Worm (Caenorhabditis elegans) whole organism, L2 larva: ENCODE measurements around the gene T04C9.3.

Experiments used
- F13H6.1 ChIP-seq: sonication (generic microtip); optimal IDR thresholded peaks from 2 replicates; lab custom pipeline; 2016; ENCODE audit warnings: missing genetic modification characterization, missing compliant biosample characterization
- Y55F3AM.14 ChIP-seq: fragments of 200-800 bp; sonication (Bioruptor generic); optimal IDR thresholded peaks from 2 replicates; lab custom pipeline; 2018; ENCODE audit warnings: mild to moderate bottlenecking, missing genetic modification characterization, missing compliant biosample characterization
- ZK546.5 ChIP-seq: sonication (generic microtip); optimal IDR thresholded peaks from 2 replicates; lab custom pipeline; 2017; ENCODE audit warnings: missing biosample characterization, missing genetic modification characterization
- alr-1 ChIP-seq: fragments of 150-350 bp; optimal IDR thresholded peaks from 2 replicates; lab custom pipeline; 2014; ENCODE audit warnings: missing biosample characterization, missing genetic modification characterization
- ama-1 ChIP-seq: fragments of 150-350 bp; optimal IDR thresholded peaks from 2 replicates; lab custom pipeline; 2018; ENCODE audit warnings: inconsistent platforms
- ceh-16 ChIP-seq: fragments of 150-350 bp; optimal IDR thresholded peaks from 2 replicates; lab custom pipeline; 2014; ENCODE audit warnings: missing biosample characterization, missing genetic modification characterization
- ceh-82 ChIP-seq: fragments of 150-350 bp; optimal IDR thresholded peaks from 2 replicates; lab custom pipeline; 2014; ENCODE audit warnings: missing biosample characterization, missing genetic modification characterization
- crh-2 ChIP-seq: sonication (generic microtip); optimal IDR thresholded peaks from 2 replicates; lab custom pipeline; 2017; ENCODE audit warnings: missing biosample characterization, missing genetic modification characterization
- dmd-4 ChIP-seq: sonication (generic microtip); optimal IDR thresholded peaks from 2 replicates; lab custom pipeline; 2017; ENCODE audit warnings: missing biosample characterization, missing genetic modification characterization
- egl-27 ChIP-seq: sonication (generic microtip); optimal IDR thresholded peaks from 3 replicates; lab custom pipeline; 2017; ENCODE audit warnings: missing biosample characterization, missing genetic modification reagents, missing genetic modification characterization
- elt-1 ChIP-seq: fragments of 150-350 bp; optimal IDR thresholded peaks from 2 replicates; lab custom pipeline; 2014; ENCODE audit warnings: missing biosample characterization, missing genetic modification characterization
- elt-3 ChIP-seq: sonication (generic microtip); optimal IDR thresholded peaks from 2 replicates; lab custom pipeline; 2017; ENCODE audit warnings: missing biosample characterization, missing genetic modification characterization
- fos-1 ChIP-seq: fragments of 150-350 bp; optimal IDR thresholded peaks from 2 replicates; lab custom pipeline; 2014; ENCODE audit warnings: missing biosample characterization, missing genetic modification characterization
- lin-11 ChIP-seq: fragments of 150-350 bp; sonication (generic microtip); optimal IDR thresholded peaks from 2 replicates; lab custom pipeline; 2014; ENCODE audit warnings: missing biosample characterization, missing genetic modification characterization, inconsistent platforms, mixed read lengths
- lin-39 ChIP-seq: fragments of 150-350 bp; optimal IDR thresholded peaks from 2 replicates; lab custom pipeline; 2014; ENCODE audit warnings: missing biosample characterization, missing genetic modification reagents, missing genetic modification characterization
- lsy-2 ChIP-seq, 2 experiments: fragments of 150-350 bp in 1 of 2; sonication (generic microtip) in 1 of 2; optimal IDR thresholded peaks; 2 replicates each; lab custom pipeline; 2014 to 2017; ENCODE audit warnings: missing biosample characterization in 2 of 2, missing genetic modification characterization in 2 of 2
- mab-5 ChIP-seq: fragments of 150-350 bp; optimal IDR thresholded peaks from 2 replicates; lab custom pipeline; 2014; ENCODE audit warnings: missing biosample characterization, missing genetic modification characterization
- mbf-1 ChIP-seq: sonication (generic microtip); optimal IDR thresholded peaks from 2 replicates; lab custom pipeline; 2017; ENCODE audit warnings: missing biosample characterization, missing genetic modification characterization
- nhr-10 ChIP-seq: sonication (generic microtip); optimal IDR thresholded peaks from 2 replicates; lab custom pipeline; 2017; ENCODE audit warnings: missing biosample characterization, missing genetic modification characterization
- nhr-11 ChIP-seq: fragments of 150-350 bp; optimal IDR thresholded peaks from 2 replicates; lab custom pipeline; 2014; ENCODE audit warnings: missing biosample characterization, missing genetic modification characterization
- nhr-12 ChIP-seq: fragments of 150-350 bp; optimal IDR thresholded peaks from 2 replicates; lab custom pipeline; 2014; ENCODE audit warnings: missing biosample characterization, missing genetic modification characterization
- nhr-129 ChIP-seq: fragments of 150-350 bp; optimal IDR thresholded peaks from 2 replicates; lab custom pipeline; 2014; ENCODE audit warnings: missing biosample characterization, missing genetic modification characterization
- nhr-21 ChIP-seq: fragments of 150-350 bp; optimal IDR thresholded peaks from 2 replicates; lab custom pipeline; 2014; ENCODE audit warnings: missing biosample characterization, missing genetic modification characterization
- nhr-237 ChIP-seq: fragments of 150-350 bp; optimal IDR thresholded peaks from 2 replicates; lab custom pipeline; 2014; ENCODE audit warnings: missing biosample characterization, missing genetic modification characterization
- nhr-25 ChIP-seq: fragments of 150-350 bp; sonication (generic microtip); optimal IDR thresholded peaks from 3 replicates; lab custom pipeline; 2014; ENCODE audit warnings: missing biosample characterization, missing genetic modification characterization
- nhr-6 ChIP-seq: fragments of 150-350 bp; optimal IDR thresholded peaks from 2 replicates; lab custom pipeline; 2014; ENCODE audit warnings: missing biosample characterization, missing genetic modification characterization
- nhr-77 ChIP-seq: fragments of 150-350 bp; optimal IDR thresholded peaks from 2 replicates; lab custom pipeline; 2014; ENCODE audit warnings: missing biosample characterization, missing genetic modification characterization
- peb-1 ChIP-seq: fragments of 150-350 bp; optimal IDR thresholded peaks from 2 replicates; lab custom pipeline; 2014; ENCODE audit warnings: missing biosample characterization, missing genetic modification characterization
- sem-4 ChIP-seq: fragments of 150-350 bp; optimal IDR thresholded peaks from 2 replicates; lab custom pipeline; 2014; ENCODE audit warnings: missing biosample characterization, missing genetic modification reagents, missing genetic modification characterization
- skn-1 ChIP-seq: sonication (generic microtip); optimal IDR thresholded peaks from 2 replicates; lab custom pipeline; 2017; ENCODE audit warnings: missing biosample characterization, missing genetic modification characterization
- sma-3 ChIP-seq: sonication (generic microtip); optimal IDR thresholded peaks from 2 replicates; lab custom pipeline; 2016; ENCODE audit warnings: missing genetic modification reagents, missing genetic modification characterization, missing compliant biosample characterization
- sma-9 ChIP-seq, 2 experiments: fragments of 150-350 bp in 1 of 2; sonication (generic microtip) in 1 of 2; optimal IDR thresholded peaks; 2 replicates each; lab custom pipeline; 2014 to 2016; ENCODE audit warnings: missing genetic modification characterization in 2 of 2, mild to moderate bottlenecking in 1 of 2, missing biosample characterization in 1 of 2, missing compliant biosample characterization in 1 of 2, missing genetic modification reagents in 1 of 2, moderate library complexity in 1 of 2
- unc-39 ChIP-seq: fragments of 150-350 bp; optimal IDR thresholded peaks from 2 replicates; lab custom pipeline; 2014; ENCODE audit warnings: missing biosample characterization, missing genetic modification characterization
- unc-55 ChIP-seq: fragments of 150-350 bp; sonication (generic microtip); optimal IDR thresholded peaks from 3 replicates; lab custom pipeline; 2014; ENCODE audit warnings: missing biosample characterization, missing genetic modification reagents, missing genetic modification characterization
- unc-62 ChIP-seq: fragments of 150-350 bp; optimal IDR thresholded peaks from 2 replicates; lab custom pipeline; 2014; ENCODE audit warnings: missing biosample characterization, missing genetic modification reagents, missing genetic modification characterization
- zag-1 ChIP-seq: fragments of 150-350 bp; optimal IDR thresholded peaks from 2 replicates; lab custom pipeline; 2014; ENCODE audit warnings: missing biosample characterization, missing genetic modification characterization
- ztf-1 ChIP-seq: fragments of 200-800 bp; sonication (Bioruptor generic); conservative IDR thresholded peaks from 2 replicates; pipeline ENCODE4 v1.3.6; 2022; ENCODE audit warnings: missing genetic modification characterization, missing compliant biosample characterization
- ztf-11 ChIP-seq: sonication (generic microtip); optimal IDR thresholded peaks from 2 replicates; lab custom pipeline; 2017; ENCODE audit warnings: missing biosample characterization, missing genetic modification characterization
- ztf-4 ChIP-seq: fragments of 150-350 bp; optimal IDR thresholded peaks from 2 replicates; lab custom pipeline; 2014; ENCODE audit warnings: missing biosample characterization, missing genetic modification characterization

Gene T04C9.3

DNA sequence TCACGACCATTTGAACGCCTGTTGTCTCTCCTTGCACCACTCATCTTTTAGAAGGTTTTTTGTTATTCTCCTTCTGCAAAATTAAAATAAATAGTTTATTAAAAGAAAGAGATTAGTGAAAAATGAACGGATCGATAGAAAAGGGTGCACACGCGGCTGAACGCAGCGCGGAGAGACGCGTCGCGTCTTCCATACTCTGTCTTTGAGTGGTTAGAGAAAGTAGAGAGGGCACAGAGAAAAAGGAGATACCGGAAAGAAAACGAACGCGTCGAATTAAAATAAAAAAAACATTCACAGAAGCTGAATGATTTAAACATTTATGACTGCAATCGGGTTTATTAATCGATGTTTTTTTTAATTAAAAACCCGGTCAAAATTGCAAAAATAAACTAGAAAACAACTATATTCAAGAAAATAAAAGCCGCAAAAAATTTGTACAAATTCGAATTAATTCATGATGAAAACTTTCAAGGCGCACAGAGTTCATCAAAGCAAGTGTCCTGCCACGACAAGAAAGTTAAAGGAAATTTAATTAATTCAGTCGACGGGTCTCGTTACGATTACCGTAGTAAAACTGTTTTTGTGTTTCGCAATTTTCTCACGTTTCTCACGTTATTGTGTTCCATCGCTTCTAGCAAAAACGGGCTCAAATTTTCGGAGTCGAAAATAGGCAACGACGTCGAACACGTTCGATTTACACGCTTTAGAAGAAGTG lies 27.1 kb upstream of the T04C9.3 start, which contains the start of the genes nono-1 and nop-1 (continued):
- TF ChIP-seq ztf-11 (tag; lab: Kevin White, UChicago) (no peak), nhr-21 (tag; lab: Kevin White, UChicago) (no peak), ztf-1 (GFP tag; lab: Robert Waterston, UW) (no peak), ZK546.5 (tag; lab: Kevin White, UChicago) (no peak), sma-9 (GFP tag; optimal IDR thresholded peaks at IDR 0.05; lab: Kevin White, UChicago) (no peak), sma-9 (tag; optimal IDR thresholded peaks at IDR 0.05; lab: Kevin White, UChicago) (no peak), Y55F3AM.14 (GFP tag; lab: Kevin White, UChicago) (no peak), egl-27 (tag; lab: Kevin White, UChicago) (no peak), unc-62 (GFP tag; lab: Kevin White, UChicago) (no peak), sem-4 (tag; lab: Kevin White, UChicago) (no peak), nhr-237 (no peak), dmd-4 (no peak), zag-1 (tag; lab: Kevin White, UChicago) (no peak)

DNA sequence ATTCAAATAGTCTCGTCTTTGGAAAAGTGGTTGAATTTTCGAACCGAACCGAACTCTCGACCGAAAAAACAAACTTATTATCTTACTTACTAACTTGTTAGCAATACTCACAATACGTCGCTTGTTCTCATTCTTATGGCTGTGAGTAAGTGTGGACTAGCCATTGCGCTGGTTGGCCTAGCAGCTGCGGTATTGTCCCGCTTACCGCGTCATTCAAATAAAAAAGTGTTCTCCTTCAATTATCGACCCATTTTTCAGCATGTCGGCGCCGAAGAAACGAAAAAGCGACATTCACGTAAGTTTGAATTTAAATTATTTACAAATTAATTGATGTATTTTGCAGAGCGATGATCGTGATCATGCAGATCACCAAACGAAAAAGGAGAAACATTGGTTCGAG lies 26.4 kb upstream of the T04C9.3 start:
- TF ChIP-seq unc-62 (GFP tag; lab: Kevin White, UChicago) = no peak
- TF ChIP-seq unc-55 = peak; percentile 0
- TF ChIP-seq elt-1 (tag; lab: Kevin White, UChicago) = no peak
- no peak for TF ChIP-seq ama-1 (lab: Kevin White, UChicago)
- peak; percentile 13 for TF ChIP-seq fos-1 (tag; lab: Kevin White, UChicago)
- TF ChIP-seq ztf-1 (GFP tag; lab: Robert Waterston, UW) = no peak
- TF ChIP-seq alr-1 (tag; lab: Kevin White, UChicago) = no peak
- no peak for TF ChIP-seq peb-1 (tag; lab: Kevin White, UChicago)
- no peak for TF ChIP-seq nhr-21 (tag; lab: Kevin White, UChicago)
- TF ChIP-seq mbf-1 (tag; lab: Kevin White, UChicago) = no peak
- TF ChIP-seq ztf-11 (tag; lab: Kevin White, UChicago) = no peak
- no peak for TF ChIP-seq zag-1 (tag; lab: Kevin White, UChicago)
- no peak for TF ChIP-seq nhr-10 (tag; lab: Kevin White, UChicago)
- TF ChIP-seq unc-39 = no peak
- no peak for TF ChIP-seq lin-39 (tag; lab: Kevin White, UChicago)
- no peak for TF ChIP-seq egl-27 (tag; lab: Kevin White, UChicago)
- no peak for TF ChIP-seq elt-3 (tag; lab: Kevin White, UChicago)
- TF ChIP-seq mab-5 (tag; lab: Kevin White, UChicago) = no peak
- peak in 1 of 2 experiments; percentile 7 for TF ChIP-seq lsy-2 (tag; optimal IDR thresholded peaks at IDR 0.05; lab: Kevin White, UChicago)
- TF ChIP-seq nhr-129 (tag; lab: Kevin White, UChicago) = no peak
- TF ChIP-seq Y55F3AM.14 (GFP tag; lab: Kevin White, UChicago) = no peak
- TF ChIP-seq, all 48 proteins: peak for 3

ce11 chrIII:5961560-5961959 lies 23.9 kb upstream of the T04C9.3 start:
- TF ChIP-seq nhr-6 (tag; lab: Kevin White, UChicago) (no peak), nhr-25 (tag; lab: Kevin White, UChicago) (no peak), ztf-11 (tag; lab: Kevin White, UChicago) (no peak), skn-1 (tag; lab: Kevin White, UChicago) (no peak), crh-2 (tag; lab: Kevin White, UChicago) (no peak), nhr-21 (tag; lab: Kevin White, UChicago) (no peak), ztf-4 (tag; lab: Kevin White, UChicago) (no peak), unc-62 (GFP tag; lab: Kevin White, UChicago) (no peak), nhr-12 (no peak), mab-5 (tag; lab: Kevin White, UChicago) (no peak), lsy-2 (tag; optimal IDR thresholded peaks at IDR 0.05; lab: Kevin White, UChicago) (no peak), fos-1 (tag; lab: Kevin White, UChicago) (no peak), elt-3 (tag; lab: Kevin White, UChicago) (no peak), nhr-129 (tag; lab: Kevin White, UChicago) (no peak), sma-3 (GFP tag; lab: Kevin White, UChicago) (no peak), elt-1 (tag; lab: Kevin White, UChicago) (no peak)

DNA sequence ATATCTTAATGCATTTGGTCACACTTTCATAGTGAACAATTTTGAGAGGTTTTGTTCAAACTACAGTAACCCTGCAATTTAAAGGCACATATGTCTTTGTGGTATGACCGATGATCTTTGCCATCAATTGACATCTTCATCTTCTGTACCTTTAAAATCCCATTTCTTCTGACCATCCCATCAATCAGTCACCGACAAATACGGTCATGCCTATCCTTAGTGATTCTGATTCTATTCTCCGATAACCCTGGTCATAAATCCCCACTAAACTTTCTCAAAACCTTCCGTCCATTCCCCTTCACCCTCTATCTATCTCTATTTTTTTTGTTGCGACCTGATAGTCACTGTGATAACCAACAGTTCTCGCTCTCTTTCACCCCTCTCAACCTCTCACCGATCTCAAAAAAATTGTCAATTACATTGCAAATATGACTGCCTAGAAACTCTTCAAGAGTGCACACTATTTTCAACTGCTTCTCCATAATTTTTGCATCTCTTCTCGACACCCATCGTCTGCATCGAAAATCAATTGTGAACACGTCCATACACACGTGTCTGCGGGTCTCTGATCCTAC lies 21.3 kb upstream of the T04C9.3 start:
- TF ChIP-seq elt-1 (tag; lab: Kevin White, UChicago) = no peak
- TF ChIP-seq mab-5 (tag; lab: Kevin White, UChicago) = no peak
- TF ChIP-seq sma-3 (GFP tag; lab: Kevin White, UChicago) = no peak
- no peak for TF ChIP-seq nhr-11 (tag; lab: Kevin White, UChicago)
- no peak for TF ChIP-seq nhr-10 (tag; lab: Kevin White, UChicago)
- no peak for TF ChIP-seq Y55F3AM.14 (GFP tag; lab: Kevin White, UChicago)
- peak; percentile 41 for TF ChIP-seq fos-1 (tag; lab: Kevin White, UChicago)
- no peak for TF ChIP-seq sma-9 (GFP tag; optimal IDR thresholded peaks at IDR 0.05; lab: Kevin White, UChicago)
- no peak for TF ChIP-seq sma-9 (tag; optimal IDR thresholded peaks at IDR 0.05; lab: Kevin White, UChicago)
- TF ChIP-seq ceh-16 = peak; percentile 51
- TF ChIP-seq nhr-77 (tag; lab: Kevin White, UChicago) = no peak
- TF ChIP-seq lsy-2 (tag; optimal IDR thresholded peaks at IDR 0.05; lab: Kevin White, UChicago) = no peak
- TF ChIP-seq F13H6.1 = peak; percentile 11
- no peak for TF ChIP-seq lin-11 (tag; lab: Kevin White, UChicago)
- peak; percentile 6 for TF ChIP-seq nhr-129 (tag; lab: Kevin White, UChicago)
- no peak for TF ChIP-seq ceh-82 (tag; lab: Kevin White, UChicago)
- no peak for TF ChIP-seq egl-27 (tag; lab: Kevin White, UChicago)
- no peak for TF ChIP-seq skn-1 (tag; lab: Kevin White, UChicago)
- TF ChIP-seq alr-1 (tag; lab: Kevin White, UChicago) = no peak
- no peak for TF ChIP-seq ama-1 (lab: Kevin White, UChicago)
